Worm (Caenorhabditis elegans) whole organism, L4 larva: ENCODE results near the gene lpr-6.

Experiments used
- nhr-10 ChIP-seq: fragments of 150-350 bp; optimal IDR thresholded peaks from 2 replicates; lab custom pipeline; 2014; ENCODE audit warnings: missing biosample characterization, missing genetic modification characterization
- nhr-102 ChIP-seq: sonication (generic microtip); optimal IDR thresholded peaks from 2 replicates; lab custom pipeline; 2016; ENCODE audit warnings: mild to moderate bottlenecking, missing genetic modification characterization, moderate library complexity, missing compliant biosample characterization
- snpc-4 ChIP-seq: fragments of 150-350 bp; optimal IDR thresholded peaks from 2 replicates; lab custom pipeline; 2014; ENCODE audit warnings: missing biosample characterization, missing genetic modification characterization
- unc-62 ChIP-seq, 3 experiments: fragments of 150-350 bp in 1 of 3; sonication (generic microtip); optimal IDR thresholded peaks in 2 of 3; peaks in 1 of 3; 1 replicate in 1 of 3; 2 replicates in 2 of 3; lab custom pipeline; 2014 to 2017; ENCODE audit warnings: missing biosample characterization in 3 of 3, missing genetic modification characterization in 3 of 3, missing genetic modification reagents in 3 of 3, missing genotype in 1 of 3
- zag-1 ChIP-seq: fragments of 150-350 bp; optimal IDR thresholded peaks from 2 replicates; lab custom pipeline; 2014; ENCODE audit warnings: missing biosample characterization, missing genetic modification characterization

- no peak for TF ChIP-seq zag-1 (tag; lab: Kevin White, UChicago)
- peak in 1 of 2 experiments; percentile 95 for TF ChIP-seq unc-62 (GFP tag; optimal IDR thresholded peaks at IDR 0.05 in 1 of 2; lab: Kevin White, UChicago)
- no peak for TF ChIP-seq unc-62 (tag; optimal IDR thresholded peaks at IDR 0.05; lab: Kevin White, UChicago)
- no peak for TF ChIP-seq nhr-10 (tag; lab: Kevin White, UChicago)
- no peak for TF ChIP-seq snpc-4
- peak; percentile 92 for TF ChIP-seq nhr-102
These were observed 35.7 kb downstream of the lpr-6 start for ce11 chrX:11095480-11095879.
